Worm (Caenorhabditis elegans) whole organism, L4 larva: ENCODE data around the gene pod-1.

Source experiments
- T26A8.4 ChIP-seq: fragments of 200-800 bp; sonication (Bioruptor generic); IDR thresholded peaks from 2 replicates; pipeline ENCODE4 v1.3.6; 2022; ENCODE audit warnings: missing genetic modification characterization, missing compliant biosample characterization
- ZK546.5 ChIP-seq, 2 experiments: sonication (generic microtip); optimal IDR thresholded peaks; 2 replicates each; lab custom pipeline; 2017; ENCODE audit warnings: missing biosample characterization in 2 of 2, missing genetic modification characterization in 2 of 2
- aha-1 ChIP-seq: fragments of 150-350 bp; peaks from one replicate; lab custom pipeline; 2014; ENCODE audit warnings: missing biosample characterization, missing genetic modification characterization
- arid-1 ChIP-seq: fragments of 200-800 bp; sonication (Bioruptor generic); conservative IDR thresholded peaks from 2 replicates; pipeline ENCODE4 v1.3.6; 2022; ENCODE audit warnings: missing genetic modification reagents, missing genetic modification characterization, missing compliant biosample characterization
- ceh-32 ChIP-seq: sonication (generic microtip); optimal IDR thresholded peaks from 2 replicates; lab custom pipeline; 2016; ENCODE audit warnings: mild to moderate bottlenecking, missing genetic modification characterization, missing compliant biosample characterization; ENCODE audit not compliant: poor library complexity
- daf-16 ChIP-seq, 3 experiments: sonication (generic microtip); optimal IDR thresholded peaks; 2 replicates each; lab custom pipeline; 2016 to 2017; ENCODE audit warnings: missing genetic modification characterization in 3 of 3, missing genetic modification reagents in 3 of 3, mild to moderate bottlenecking in 2 of 3, missing compliant biosample characterization in 2 of 3, missing biosample characterization in 1 of 3, moderate library complexity in 1 of 3
- duxl-1 ChIP-seq: sonication (generic microtip); optimal IDR thresholded peaks from 2 replicates; lab custom pipeline; 2016; ENCODE audit warnings: mild to moderate bottlenecking, missing genetic modification characterization, moderate library complexity, missing compliant biosample characterization; ENCODE audit not compliant: poor library complexity
- dve-1 ChIP-seq: sonication (generic microtip); optimal IDR thresholded peaks from 2 replicates; lab custom pipeline; 2017; ENCODE audit warnings: antibody characterized with exemption, mild to moderate bottlenecking, missing genetic modification characterization, missing compliant biosample characterization; ENCODE audit not compliant: insufficient read depth
- fos-1 ChIP-seq: fragments of 150-350 bp; optimal IDR thresholded peaks from 2 replicates; lab custom pipeline; 2014; ENCODE audit warnings: missing biosample characterization, missing genetic modification characterization
- hmg-1.1 ChIP-seq: fragments of 200-800 bp; sonication (Bioruptor generic); IDR thresholded peaks from 2 replicates; pipeline ENCODE4 v1.3.6; 2022; ENCODE audit warnings: missing genetic modification reagents, missing genetic modification characterization, missing compliant biosample characterization
- lin-1 ChIP-seq: fragments of 200-800 bp; sonication (Bioruptor generic); IDR thresholded peaks from 2 replicates; pipeline ENCODE4 v1.3.6; 2022; ENCODE audit warnings: missing genetic modification reagents, missing genetic modification characterization, missing compliant biosample characterization
- lin-15B ChIP-seq: fragments of 150-350 bp; sonication (generic microtip); optimal IDR thresholded peaks from 3 replicates; lab custom pipeline; 2014; ENCODE audit warnings: missing biosample characterization, missing genetic modification characterization
- lir-3 ChIP-seq: sonication (generic microtip); optimal IDR thresholded peaks from 2 replicates; lab custom pipeline; 2016; ENCODE audit warnings: mild to moderate bottlenecking, missing genetic modification characterization, missing compliant biosample characterization
- mdl-1 ChIP-seq, 2 experiments: fragments of 150-350 bp in 1 of 2; sonication (generic microtip) in 1 of 2; optimal IDR thresholded peaks; 2 replicates each; lab custom pipeline; 2014 to 2017; ENCODE audit warnings: missing biosample characterization in 2 of 2, missing genetic modification characterization in 2 of 2
- mdt-29 ChIP-seq: fragments of 200-800 bp; sonication (Bioruptor generic); IDR thresholded peaks from 2 replicates; pipeline ENCODE4 v1.3.6; 2022; ENCODE audit warnings: missing genetic modification reagents, missing genetic modification characterization, missing compliant biosample characterization
- mes-2 ChIP-seq: sonication (generic microtip); optimal IDR thresholded peaks from 2 replicates; lab custom pipeline; 2016; ENCODE audit warnings: missing genotype, mild to moderate bottlenecking, missing genetic modification characterization, missing compliant biosample characterization; ENCODE audit not compliant: poor library complexity, severe bottlenecking
- nhr-11 ChIP-seq: fragments of 150-350 bp; optimal IDR thresholded peaks from 2 replicates; lab custom pipeline; 2014; ENCODE audit warnings: missing biosample characterization, missing genetic modification characterization
- nhr-237 ChIP-seq: sonication (generic microtip); optimal IDR thresholded peaks from 2 replicates; lab custom pipeline; 2017; ENCODE audit warnings: missing biosample characterization, missing genetic modification characterization
- nhr-28 ChIP-seq: fragments of 150-350 bp; optimal IDR thresholded peaks from 2 replicates; lab custom pipeline; 2014; ENCODE audit warnings: missing biosample characterization, missing genetic modification characterization
- pha-4 ChIP-seq, 2 experiments: fragments of 150-350 bp in 1 of 2; fragments of 200-800 bp in 1 of 2; sonication (Bioruptor generic) in 1 of 2; IDR thresholded peaks in 1 of 2; optimal IDR thresholded peaks in 1 of 2; 2 replicates each; pipeline versions ENCODE4 v1.3.6 to Lab custom; 2014 to 2022; ENCODE audit warnings: missing genetic modification characterization in 2 of 2, missing genetic modification reagents in 2 of 2, missing biosample characterization in 1 of 2, missing compliant biosample characterization in 1 of 2
- unc-62 ChIP-seq, 3 experiments: fragments of 150-350 bp in 1 of 3; sonication (generic microtip); optimal IDR thresholded peaks in 2 of 3; peaks in 1 of 3; 1 replicate in 1 of 3; 2 replicates in 2 of 3; lab custom pipeline; 2014 to 2017; ENCODE audit warnings: missing biosample characterization in 3 of 3, missing genetic modification characterization in 3 of 3, missing genetic modification reagents in 3 of 3, missing genotype in 1 of 3
- vab-7 ChIP-seq: fragments of 200-800 bp; sonication (Bioruptor generic); IDR thresholded peaks from 2 replicates; pipeline ENCODE4 v1.3.6; 2022; ENCODE audit warnings: missing genetic modification reagents, missing genetic modification characterization, missing compliant biosample characterization
- zfp-3 ChIP-seq: fragments of 200-800 bp; sonication (Bioruptor generic); conservative IDR thresholded peaks from 2 replicates; pipeline ENCODE4 v1.3.6; 2022; ENCODE audit warnings: missing genetic modification reagents, missing genetic modification characterization, missing compliant biosample characterization
- zip-11 ChIP-seq: fragments of 200-800 bp; sonication (Bioruptor generic); IDR thresholded peaks from 2 replicates; pipeline ENCODE4 v1.3.6; 2022; ENCODE audit warnings: missing genetic modification characterization, missing compliant biosample characterization
- zip-2 ChIP-seq: fragments of 150-350 bp; optimal IDR thresholded peaks from 2 replicates; lab custom pipeline; 2014; ENCODE audit warnings: missing biosample characterization, missing genetic modification characterization

Gene pod-1

DNA sequence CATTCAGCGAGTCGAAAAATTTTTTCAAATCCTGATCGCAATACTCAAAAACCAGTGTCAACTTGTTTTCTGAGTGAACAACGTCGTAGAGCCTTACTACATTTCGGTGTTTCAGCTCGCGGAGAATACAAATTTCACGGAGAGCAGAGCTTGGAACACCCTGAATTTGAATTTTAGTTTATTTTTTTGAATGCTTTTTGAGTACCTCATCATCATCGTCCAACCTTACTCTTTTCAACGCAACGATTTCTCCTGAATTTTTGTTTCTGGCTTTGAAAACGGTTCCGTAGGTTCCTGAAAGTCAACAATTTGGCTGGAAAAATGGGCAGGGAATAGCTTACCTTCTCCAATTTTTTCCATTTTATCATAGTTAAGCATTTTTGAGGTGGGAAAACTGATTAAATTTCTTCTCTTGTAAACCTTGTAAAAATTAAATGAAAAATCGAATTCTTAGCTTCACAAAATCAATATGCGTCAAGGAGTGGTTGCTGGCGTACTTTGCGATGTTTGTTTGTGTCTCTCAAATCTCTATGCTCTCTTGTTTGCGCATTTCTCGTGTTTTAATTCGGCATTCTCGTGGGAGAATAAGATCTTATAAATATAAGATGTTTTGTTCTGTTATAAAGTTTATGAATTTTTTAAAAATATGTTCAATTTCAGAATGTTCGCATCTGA is 57.9 kb downstream of the pod-1 start, which contains the start of gene cdk-5 (continued):
- peak in 1 of 2 experiments; percentile 91 for TF ChIP-seq unc-62 (GFP tag; optimal IDR thresholded peaks at IDR 0.05 in 1 of 2; lab: Kevin White, UChicago)
- no peak for TF ChIP-seq unc-62 (tag; optimal IDR thresholded peaks at IDR 0.05; lab: Kevin White, UChicago)
- peak; percentile 66 for TF ChIP-seq duxl-1 (tag; lab: Kevin White, UChicago)
- peak; percentile 95 for TF ChIP-seq aha-1
- TF ChIP-seq ceh-32 (tag; lab: Kevin White, UChicago) = peak; percentile 1
- peak; percentile 47 for TF ChIP-seq nhr-28 (tag; lab: Kevin White, UChicago)
- TF ChIP-seq lin-1 = 0 out of 2 replicates have a peak, but pooled peaks have one; percentile 6
- TF ChIP-seq hmg-1.1 (GFP tag; lab: Robert Waterston, UW) = peak; percentile 83
- TF ChIP-seq mdl-1 (tag; optimal IDR thresholded peaks at IDR 0.05; lab: Kevin White, UChicago) = peak in 1 of 2 experiments; percentile 13
- TF ChIP-seq ZK546.5 (tag; optimal IDR thresholded peaks at IDR 0.05; lab: Kevin White, UChicago) = no peak
- TF ChIP-seq zip-11 = no peak
- 0 out of 2 replicates have a peak, but pooled peaks have one; percentile 58 for TF ChIP-seq zfp-3 (GFP tag; lab: Robert Waterston, UW)
- peak in 1 of 2 experiments; percentile 51 for TF ChIP-seq daf-16 (GFP tag; optimal IDR thresholded peaks at IDR 0.05; lab: Kevin White, UChicago)
- peak; percentile 13 for TF ChIP-seq daf-16 (tag; optimal IDR thresholded peaks at IDR 0.05; lab: Kevin White, UChicago)
- peak; percentile 86 for TF ChIP-seq mes-2 (tag; lab: Kevin White, UChicago)
- TF ChIP-seq lin-15B (tag; lab: Kevin White, UChicago) = no peak
- TF ChIP-seq fos-1 (tag; lab: Kevin White, UChicago) = no peak
- peak; percentile 79 for TF ChIP-seq nhr-11
- TF ChIP-seq nhr-237 (tag; lab: Kevin White, UChicago) = no peak
- TF ChIP-seq T26A8.4 (GFP tag; lab: Robert Waterston, UW) = peak; percentile 85
- TF ChIP-seq vab-7 (GFP tag; lab: Robert Waterston, UW) = no peak
- TF ChIP-seq arid-1 (GFP tag; lab: Robert Waterston, UW) = 0 out of 2 replicates have a peak, but pooled peaks have one; percentile 39
- TF ChIP-seq pha-4 (GFP tag; IDR thresholded peaks at IDR 0.05; lab: Robert Waterston, UW) = peak; percentile 73; the same call in 1 of the 2 replicates
- peak; percentile 28 for TF ChIP-seq pha-4 (tag; optimal IDR thresholded peaks at IDR 0.05; lab: Kevin White, UChicago)
- TF ChIP-seq zip-2 (tag; lab: Kevin White, UChicago) = no peak
- 0 out of 2 replicates have a peak, but pooled peaks have one; percentile 45 for TF ChIP-seq mdt-29 (GFP tag; lab: Robert Waterston, UW)
- TF ChIP-seq dve-1 (tag; lab: Kevin White, UChicago) = peak; percentile 93
- no peak for TF ChIP-seq lir-3 (tag; lab: Kevin White, UChicago)
